Worm (Caenorhabditis elegans) whole organism, L4 larva: ENCODE results near the gene H14A12.3.

ENCODE experiments used
- F10B5.3 ChIP-seq: sonication (generic microtip); optimal IDR thresholded peaks from 2 replicates; lab custom pipeline; 2016; ENCODE audit warnings: mild to moderate bottlenecking, missing genetic modification characterization, missing compliant biosample characterization
- F37D6.2 ChIP-seq: sonication (generic microtip); optimal IDR thresholded peaks from 2 replicates; lab custom pipeline; 2016; ENCODE audit warnings: mild to moderate bottlenecking, missing genetic modification characterization, missing compliant biosample characterization
- T20F7.1 ChIP-seq: fragments of 200-800 bp; sonication (Bioruptor generic); optimal IDR thresholded peaks from 2 replicates; lab custom pipeline; 2018; ENCODE audit warnings: mild to moderate bottlenecking, missing genetic modification characterization, missing compliant biosample characterization
- T26A8.4 ChIP-seq: fragments of 200-800 bp; sonication (Bioruptor generic); IDR thresholded peaks from 2 replicates; pipeline ENCODE4 v1.3.6; 2022; ENCODE audit warnings: missing genetic modification characterization, missing compliant biosample characterization
- Y48G9A.11 ChIP-seq: fragments of 200-800 bp; sonication (Bioruptor generic); IDR thresholded peaks from 2 replicates; pipeline ENCODE4 v1.3.6; 2022; ENCODE audit warnings: missing genetic modification reagents, missing genetic modification characterization, missing compliant biosample characterization
- Y5F2A.4 ChIP-seq: fragments of 200-800 bp; sonication (Bioruptor generic); optimal IDR thresholded peaks from 2 replicates; lab custom pipeline; 2018; ENCODE audit warnings: mild to moderate bottlenecking, missing genetic modification characterization, missing compliant biosample characterization
- Y75B8A.6 ChIP-seq: fragments of 200-800 bp; sonication (Bioruptor generic); IDR thresholded peaks from 2 replicates; pipeline ENCODE4 v1.3.6; 2022; ENCODE audit warnings: missing genetic modification reagents, missing genetic modification characterization, missing compliant biosample characterization
- ZK546.5 ChIP-seq, 2 experiments: sonication (generic microtip); optimal IDR thresholded peaks; 2 replicates each; lab custom pipeline; 2017; ENCODE audit warnings: missing biosample characterization in 2 of 2, missing genetic modification characterization in 2 of 2
- aha-1 ChIP-seq: fragments of 150-350 bp; peaks from one replicate; lab custom pipeline; 2014; ENCODE audit warnings: missing biosample characterization, missing genetic modification characterization
- attf-4 ChIP-seq: sonication (generic microtip); optimal IDR thresholded peaks from 3 replicates; lab custom pipeline; 2017; ENCODE audit warnings: missing biosample characterization, missing genetic modification characterization
- ceh-28 ChIP-seq: fragments of 150-350 bp; optimal IDR thresholded peaks from 2 replicates; lab custom pipeline; 2014; ENCODE audit warnings: missing biosample characterization, missing genetic modification reagents, missing genetic modification characterization
- daf-16 ChIP-seq, 3 experiments: sonication (generic microtip); optimal IDR thresholded peaks; 2 replicates each; lab custom pipeline; 2016 to 2017; ENCODE audit warnings: missing genetic modification characterization in 3 of 3, missing genetic modification reagents in 3 of 3, mild to moderate bottlenecking in 2 of 3, missing compliant biosample characterization in 2 of 3, missing biosample characterization in 1 of 3, moderate library complexity in 1 of 3
- dmd-6 ChIP-seq: fragments of 200-800 bp; sonication (Bioruptor generic); IDR thresholded peaks from 2 replicates; pipeline ENCODE4 v1.3.6; 2022; ENCODE audit warnings: missing genetic modification reagents, missing genetic modification characterization, missing compliant biosample characterization
- dmd-8 ChIP-seq: fragments of 200-800 bp; sonication (Bioruptor generic); IDR thresholded peaks from 2 replicates; pipeline ENCODE4 v1.3.6; 2022; ENCODE audit warnings: missing genetic modification characterization, missing compliant biosample characterization
- dmd-9 ChIP-seq: fragments of 200-800 bp; sonication (Bioruptor generic); IDR thresholded peaks from 2 replicates; pipeline ENCODE4 v1.3.6; 2022; ENCODE audit warnings: missing genetic modification reagents, missing genetic modification characterization, missing compliant biosample characterization
- dve-1 ChIP-seq: sonication (generic microtip); optimal IDR thresholded peaks from 2 replicates; lab custom pipeline; 2017; ENCODE audit warnings: antibody characterized with exemption, mild to moderate bottlenecking, missing genetic modification characterization, missing compliant biosample characterization; ENCODE audit not compliant: insufficient read depth
- egl-43 ChIP-seq: fragments of 200-800 bp; sonication (Bioruptor generic); IDR thresholded peaks from 2 replicates; pipeline ENCODE4 v1.3.6; 2022; ENCODE audit warnings: missing genetic modification reagents, missing genetic modification characterization, missing compliant biosample characterization
- fkh-10 ChIP-seq: fragments of 150-350 bp; optimal IDR thresholded peaks from 2 replicates; lab custom pipeline; 2014; ENCODE audit warnings: missing biosample characterization, missing genetic modification reagents, missing genetic modification characterization
- hlh-11 ChIP-seq: fragments of 200-800 bp; sonication (Bioruptor generic); optimal IDR thresholded peaks from 2 replicates; lab custom pipeline; 2018; ENCODE audit warnings: mild to moderate bottlenecking, missing genetic modification characterization, missing compliant biosample characterization
- hlh-30 ChIP-seq: sonication (generic microtip); optimal IDR thresholded peaks from 2 replicates; lab custom pipeline; 2017; ENCODE audit warnings: antibody characterized with exemption, mild to moderate bottlenecking, missing genetic modification characterization, missing compliant biosample characterization; ENCODE audit not compliant: insufficient read depth
- hmg-1.1 ChIP-seq: fragments of 200-800 bp; sonication (Bioruptor generic); IDR thresholded peaks from 2 replicates; pipeline ENCODE4 v1.3.6; 2022; ENCODE audit warnings: missing genetic modification reagents, missing genetic modification characterization, missing compliant biosample characterization
- lim-7 ChIP-seq: fragments of 200-800 bp; sonication (Bioruptor generic); IDR thresholded peaks from 2 replicates; pipeline ENCODE4 v1.3.6; 2022; ENCODE audit warnings: missing genetic modification characterization, missing compliant biosample characterization
- lin-1 ChIP-seq: fragments of 200-800 bp; sonication (Bioruptor generic); IDR thresholded peaks from 2 replicates; pipeline ENCODE4 v1.3.6; 2022; ENCODE audit warnings: missing genetic modification reagents, missing genetic modification characterization, missing compliant biosample characterization
- mdl-1 ChIP-seq, 2 experiments: fragments of 150-350 bp in 1 of 2; sonication (generic microtip) in 1 of 2; optimal IDR thresholded peaks; 2 replicates each; lab custom pipeline; 2014 to 2017; ENCODE audit warnings: missing biosample characterization in 2 of 2, missing genetic modification characterization in 2 of 2
- mes-2 ChIP-seq: sonication (generic microtip); optimal IDR thresholded peaks from 2 replicates; lab custom pipeline; 2016; ENCODE audit warnings: missing genotype, mild to moderate bottlenecking, missing genetic modification characterization, missing compliant biosample characterization; ENCODE audit not compliant: poor library complexity, severe bottlenecking
- mxl-3 ChIP-seq: fragments of 200-800 bp; sonication (Bioruptor generic); optimal IDR thresholded peaks from 2 replicates; lab custom pipeline; 2018; ENCODE audit warnings: mild to moderate bottlenecking, missing genetic modification characterization, missing compliant biosample characterization
- nhr-102 ChIP-seq: sonication (generic microtip); optimal IDR thresholded peaks from 2 replicates; lab custom pipeline; 2016; ENCODE audit warnings: mild to moderate bottlenecking, missing genetic modification characterization, moderate library complexity, missing compliant biosample characterization
- nhr-11 ChIP-seq: fragments of 150-350 bp; optimal IDR thresholded peaks from 2 replicates; lab custom pipeline; 2014; ENCODE audit warnings: missing biosample characterization, missing genetic modification characterization
- nhr-28 ChIP-seq: fragments of 150-350 bp; optimal IDR thresholded peaks from 2 replicates; lab custom pipeline; 2014; ENCODE audit warnings: missing biosample characterization, missing genetic modification characterization
- nhr-41 ChIP-seq: fragments of 200-800 bp; sonication (Bioruptor generic); IDR thresholded peaks from 2 replicates; pipeline ENCODE4 v1.3.6; 2022; ENCODE audit warnings: missing genetic modification reagents, missing genetic modification characterization, missing compliant biosample characterization
- nhr-48 ChIP-seq: sonication (generic microtip); optimal IDR thresholded peaks from 2 replicates; lab custom pipeline; 2016; ENCODE audit warnings: mild to moderate bottlenecking, missing genetic modification characterization, missing compliant biosample characterization
- nhr-77 ChIP-seq: fragments of 150-350 bp; optimal IDR thresholded peaks from 2 replicates; lab custom pipeline; 2014; ENCODE audit warnings: missing biosample characterization, missing genetic modification characterization
- pha-4 ChIP-seq, 2 experiments: fragments of 150-350 bp in 1 of 2; fragments of 200-800 bp in 1 of 2; sonication (Bioruptor generic) in 1 of 2; IDR thresholded peaks in 1 of 2; optimal IDR thresholded peaks in 1 of 2; 2 replicates each; pipeline versions ENCODE4 v1.3.6 to Lab custom; 2014 to 2022; ENCODE audit warnings: missing genetic modification characterization in 2 of 2, missing genetic modification reagents in 2 of 2, missing biosample characterization in 1 of 2, missing compliant biosample characterization in 1 of 2
- php-3 ChIP-seq: fragments of 200-800 bp; sonication (Bioruptor generic); IDR thresholded peaks from 2 replicates; pipeline ENCODE4 v1.3.6; 2022; ENCODE audit warnings: missing genetic modification reagents, missing genetic modification characterization, missing compliant biosample characterization
- pqm-1 ChIP-seq: sonication (generic microtip); optimal IDR thresholded peaks from 2 replicates; lab custom pipeline; 2017; ENCODE audit warnings: missing biosample characterization, missing genetic modification characterization
- rbr-2 ChIP-seq: sonication (generic microtip); optimal IDR thresholded peaks from 2 replicates; lab custom pipeline; 2016; ENCODE audit warnings: missing genotype, missing genetic modification characterization, missing compliant biosample characterization
- saeg-2 ChIP-seq: fragments of 200-800 bp; sonication (Bioruptor generic); IDR thresholded peaks from 2 replicates; pipeline ENCODE4 v1.3.6; 2022; ENCODE audit warnings: missing genetic modification reagents, missing genetic modification characterization, missing compliant biosample characterization
- spr-3 ChIP-seq: fragments of 200-800 bp; sonication (Bioruptor generic); optimal IDR thresholded peaks from 2 replicates; lab custom pipeline; 2018; ENCODE audit warnings: mild to moderate bottlenecking, missing genetic modification characterization, missing compliant biosample characterization
- tag-97 ChIP-seq: fragments of 200-800 bp; sonication (Bioruptor generic); IDR thresholded peaks from 2 replicates; pipeline ENCODE4 v1.3.6; 2022; ENCODE audit warnings: missing genetic modification characterization, missing compliant biosample characterization
- tra-1 ChIP-seq: fragments of 200-800 bp; sonication (Bioruptor generic); IDR thresholded peaks from 2 replicates; pipeline ENCODE4 v1.3.6; 2022; ENCODE audit warnings: missing genetic modification reagents, missing genetic modification characterization, missing compliant biosample characterization
- unc-62 ChIP-seq, 3 experiments: fragments of 150-350 bp in 1 of 3; sonication (generic microtip); optimal IDR thresholded peaks in 2 of 3; peaks in 1 of 3; 1 replicate in 1 of 3; 2 replicates in 2 of 3; lab custom pipeline; 2014 to 2017; ENCODE audit warnings: missing biosample characterization in 3 of 3, missing genetic modification characterization in 3 of 3, missing genetic modification reagents in 3 of 3, missing genotype in 1 of 3
- zfp-3 ChIP-seq: fragments of 200-800 bp; sonication (Bioruptor generic); conservative IDR thresholded peaks from 2 replicates; pipeline ENCODE4 v1.3.6; 2022; ENCODE audit warnings: missing genetic modification reagents, missing genetic modification characterization, missing compliant biosample characterization

The H14A12.3 gene

ce11 chrIII:7478932-7479331, 15.3 kb downstream of the H14A12.3 start:
- peak in 1 of 2 experiments; percentile 36 for TF ChIP-seq daf-16 (GFP tag; optimal IDR thresholded peaks at IDR 0.05; lab: Kevin White, UChicago)
- TF ChIP-seq daf-16 (tag; optimal IDR thresholded peaks at IDR 0.05; lab: Kevin White, UChicago) = no peak
- TF ChIP-seq hlh-11 (tag; lab: Kevin White, UChicago) = peak; percentile 79
- TF ChIP-seq F37D6.2 (tag; lab: Kevin White, UChicago) = no peak
- no peak for TF ChIP-seq hmg-1.1 (GFP tag; lab: Robert Waterston, UW)
- TF ChIP-seq T26A8.4 (GFP tag; lab: Robert Waterston, UW) = 0 out of 2 replicates have a peak, but pooled peaks have one; percentile 30
- peak; percentile 69; the same call in 1 of the 2 replicates for TF ChIP-seq lin-1 (GFP tag; lab: Robert Waterston, UW)
- peak; percentile 10 for TF ChIP-seq nhr-48 (tag; lab: Kevin White, UChicago)
- no peak for TF ChIP-seq zfp-3 (GFP tag; lab: Robert Waterston, UW)
- TF ChIP-seq egl-43 (GFP tag; lab: Robert Waterston, UW) = no peak
- TF ChIP-seq dve-1 (tag; lab: Kevin White, UChicago) = peak; percentile 68
- TF ChIP-seq dmd-6 (GFP tag; lab: Robert Waterston, UW) = peak; percentile 69
- TF ChIP-seq F10B5.3 (tag; lab: Kevin White, UChicago) = no peak
- peak; percentile 14 for TF ChIP-seq aha-1 (tag; lab: Kevin White, UChicago)
- TF ChIP-seq hlh-30 (tag; lab: Kevin White, UChicago) = peak; percentile 21
- peak; percentile 66 for TF ChIP-seq nhr-28 (tag; lab: Kevin White, UChicago)
- peak; percentile 78 for TF ChIP-seq php-3 (GFP tag; lab: Robert Waterston, UW)
- peak; percentile 86 for TF ChIP-seq pqm-1 (tag; lab: Kevin White, UChicago)
- peak; percentile 28 for TF ChIP-seq nhr-102 (tag; lab: Kevin White, UChicago)

ce11 chrIII:7484765-7485164, 21.2 kb downstream of the H14A12.3 start:
- TF ChIP-seq nhr-77 (tag; lab: Kevin White, UChicago) (no peak), unc-62 (GFP tag; optimal IDR thresholded peaks at IDR 0.05 in 1 of 2; lab: Kevin White, UChicago) (peak in 1 of 2 experiments; percentile 97), unc-62 (tag; optimal IDR thresholded peaks at IDR 0.05; lab: Kevin White, UChicago) (no peak)

ce11 chrIII:7488303-7488702, 24.7 kb downstream of the H14A12.3 start:
- TF ChIP-seq rbr-2 (tag; lab: Kevin White, UChicago) = no peak
- TF ChIP-seq mes-2 (tag; lab: Kevin White, UChicago) = peak; percentile 16
- no peak for TF ChIP-seq dmd-9
- TF ChIP-seq nhr-41 (GFP tag; lab: Robert Waterston, UW) = no peak
- no peak for TF ChIP-seq nhr-11 (tag; lab: Kevin White, UChicago)
- TF ChIP-seq aha-1 (tag; lab: Kevin White, UChicago) = peak; percentile 81
- TF ChIP-seq mxl-3 = peak; percentile 67
- TF ChIP-seq Y5F2A.4 (GFP tag; lab: Kevin White, UChicago) = no peak
- no peak for TF ChIP-seq zfp-3 (GFP tag; lab: Robert Waterston, UW)
- TF ChIP-seq dmd-8 (GFP tag; lab: Robert Waterston, UW) = no peak
- TF ChIP-seq pha-4 (GFP tag; IDR thresholded peaks at IDR 0.05; lab: Robert Waterston, UW) = no peak
- TF ChIP-seq pha-4 (tag; optimal IDR thresholded peaks at IDR 0.05; lab: Kevin White, UChicago) = no peak
- no peak for TF ChIP-seq tra-1
- no peak for TF ChIP-seq attf-4 (tag; lab: Kevin White, UChicago)
- TF ChIP-seq fkh-10 (GFP tag; lab: Kevin White, UChicago) = no peak
- no peak for TF ChIP-seq egl-43 (GFP tag; lab: Robert Waterston, UW)
- TF ChIP-seq tag-97 (GFP tag; lab: Robert Waterston, UW) = no peak
- no peak for TF ChIP-seq T26A8.4 (GFP tag; lab: Robert Waterston, UW)
- no peak for TF ChIP-seq ceh-28 (tag; lab: Kevin White, UChicago)
- no peak for TF ChIP-seq ZK546.5 (tag; optimal IDR thresholded peaks at IDR 0.05; lab: Kevin White, UChicago)
- peak; percentile 54 for TF ChIP-seq nhr-28 (tag; lab: Kevin White, UChicago)
- no peak for TF ChIP-seq pqm-1 (tag; lab: Kevin White, UChicago)
- TF ChIP-seq Y48G9A.11 (GFP tag; lab: Robert Waterston, UW) = no peak
- peak in 1 of 2 experiments; percentile 69 for TF ChIP-seq unc-62 (GFP tag; optimal IDR thresholded peaks at IDR 0.05 in 1 of 2; lab: Kevin White, UChicago)
- no peak for TF ChIP-seq unc-62 (tag; optimal IDR thresholded peaks at IDR 0.05; lab: Kevin White, UChicago)
- TF ChIP-seq php-3 (GFP tag; lab: Robert Waterston, UW) = no peak
- no peak for TF ChIP-seq saeg-2
- peak in 1 of 2 experiments; percentile 58 for TF ChIP-seq mdl-1 (tag; optimal IDR thresholded peaks at IDR 0.05; lab: Kevin White, UChicago)
- no peak for TF ChIP-seq Y75B8A.6 (GFP tag; lab: Robert Waterston, UW)
- TF ChIP-seq spr-3 (GFP tag; lab: Kevin White, UChicago) = no peak
- 0 out of 2 replicates have a peak, but pooled peaks have one; percentile 18 for TF ChIP-seq dmd-6 (GFP tag; lab: Robert Waterston, UW)
- TF ChIP-seq hlh-30 (tag; lab: Kevin White, UChicago) = peak; percentile 36
- TF ChIP-seq hlh-11 (tag; lab: Kevin White, UChicago) = peak; percentile 36
- TF ChIP-seq T20F7.1 (GFP tag; lab: Kevin White, UChicago) = no peak
- no peak for TF ChIP-seq lim-7
